Worm (Caenorhabditis elegans): Measurements from ENCODE around the gene ssp-34.
A peak's percentile ranks its signal among the peaks of the same experiment; 100 is the strongest.
"Not testable (repeated sequence)": the region's sequence is repeated elsewhere in the genome, so short reads cannot be mapped to it uniquely, and the experiment has no call there.

Gene ssp-34

ce11 chrIV:10761344-10761743 is 22.9 kb upstream of the ssp-34 start, which contains the start of gene ugt-54 (continued):
- no peak for TF ChIP-seq madf-5 (GFP tag; IDR thresholded peaks at IDR 0.05)
- TF ChIP-seq hif-1 (tag; optimal IDR thresholded peaks at IDR 0.05): no peak
- TF ChIP-seq zip-11 (GFP tag; IDR thresholded peaks at IDR 0.05): no peak
- peak; percentile 63; the same call in 1 of the 2 replicates for TF ChIP-seq php-3 (GFP tag; IDR thresholded peaks at IDR 0.05)
- no peak for TF ChIP-seq dpl-1 (GFP tag; optimal IDR thresholded peaks at IDR 0.05)
- peak in 1 of 2 experiments; percentile 25 for TF ChIP-seq daf-16 (GFP tag; optimal IDR thresholded peaks at IDR 0.05)
- peak; percentile 93 for TF ChIP-seq daf-16 (tag; optimal IDR thresholded peaks at IDR 0.05)
- peak; percentile 37 for TF ChIP-seq hlh-30 (tag; optimal IDR thresholded peaks at IDR 0.05; ENCODE audit: insufficient read depth)
- peak; percentile 72 for TF ChIP-seq dve-1 (tag; optimal IDR thresholded peaks at IDR 0.05; ENCODE audit: insufficient read depth)
- no peak for TF ChIP-seq unc-39 (tag; optimal IDR thresholded peaks at IDR 0.05)
- no peak for TF ChIP-seq aha-1 (tag)
- TF ChIP-seq aly-2 (tag; optimal IDR thresholded peaks at IDR 0.05): no peak
- TF ChIP-seq nhr-28 (tag; optimal IDR thresholded peaks at IDR 0.05): peak; percentile 68
- TF ChIP-seq skn-1 (tag; optimal IDR thresholded peaks at IDR 0.05): no peak
- TF ChIP-seq hmg-1.1 (GFP tag; IDR thresholded peaks at IDR 0.05): no peak
- no peak for TF ChIP-seq ceh-28 (tag; optimal IDR thresholded peaks at IDR 0.05)
- no peak for TF ChIP-seq F26F4.8 (GFP tag; conservative IDR thresholded peaks at IDR 0.05)
- peak; percentile 80 for TF ChIP-seq hlh-11 (tag; optimal IDR thresholded peaks at IDR 0.05)
- TF ChIP-seq mes-2 (tag; optimal IDR thresholded peaks at IDR 0.05; ENCODE audit: poor library complexity, severe bottlenecking): no peak
- TF ChIP-seq nhr-10 (tag; optimal IDR thresholded peaks at IDR 0.05): no peak
- TF ChIP-seq D1046.2 (GFP tag; IDR thresholded peaks at IDR 0.05): no peak
- TF ChIP-seq dmd-8 (GFP tag; IDR thresholded peaks at IDR 0.05): no peak
- TF ChIP-seq gei-8 (GFP tag; optimal IDR thresholded peaks at IDR 0.05): no peak
- TF ChIP-seq T26A8.4 (GFP tag; IDR thresholded peaks at IDR 0.05): no peak

DNA sequence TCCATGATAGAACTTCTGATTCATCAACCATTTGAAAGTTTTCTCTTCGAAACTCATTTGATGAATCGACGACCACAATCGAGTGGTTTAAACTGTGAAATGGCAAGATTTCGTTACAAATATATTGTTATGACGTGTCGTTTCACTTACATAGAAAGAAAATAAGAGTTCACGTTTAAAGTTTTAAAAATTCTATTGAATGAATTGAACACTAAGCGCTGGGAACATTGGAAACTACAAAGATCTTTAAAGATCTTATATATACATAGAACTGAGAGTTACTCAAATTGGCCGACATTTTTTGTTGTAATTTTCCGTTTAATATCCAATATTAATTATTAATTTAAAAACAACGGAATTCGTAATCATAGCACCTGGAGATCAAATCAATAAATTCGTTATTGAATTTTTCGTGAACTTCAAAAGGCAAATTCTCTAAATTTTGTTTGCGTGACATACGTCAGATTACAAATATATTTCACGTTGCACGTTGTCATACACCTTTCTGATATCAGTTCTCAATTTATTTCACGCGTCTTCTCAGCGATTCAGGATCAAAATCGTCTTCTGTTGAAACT is 19.3 kb upstream of the ssp-34 start, which contains the start of the genes T25B9.4 and T25B9.6:
Gene T25B9.4, minus strand, starts transcription at position 101 of the 578 bp plus-strand sequence.
Gene T25B9.6, plus strand, starts transcription at position 528 of the 578 bp plus-strand sequence.
- no peak for TF ChIP-seq ceh-44 (GFP tag; IDR thresholded peaks at IDR 0.05)

ce11 chrIV:10754685-10755084 is 16.3 kb upstream of the ssp-34 start, which contains the start of gene T25B9.5:
Gene T25B9.5 (minus strand): TSS chrIV:10754785.
- TF ChIP-seq spr-1 (tag; optimal IDR thresholded peaks at IDR 0.05): no peak
- no peak for TF ChIP-seq unc-62 (GFP tag; optimal IDR thresholded peaks at IDR 0.05 in 1 of 2)
- TF ChIP-seq unc-62 (tag; optimal IDR thresholded peaks at IDR 0.05): no peak
- TF ChIP-seq T20F7.1 (GFP tag; optimal IDR thresholded peaks at IDR 0.05): no peak
- no peak for TF ChIP-seq mxl-3 (GFP tag; optimal IDR thresholded peaks at IDR 0.05)
- no peak for TF ChIP-seq egl-43 (GFP tag; IDR thresholded peaks at IDR 0.05)
- no peak for TF ChIP-seq pha-4 (GFP tag; IDR thresholded peaks at IDR 0.05)
- no peak for TF ChIP-seq pha-4 (tag; optimal IDR thresholded peaks at IDR 0.05)
- no peak for TF ChIP-seq jun-1 (tag; optimal IDR thresholded peaks at IDR 0.05)
- no peak for TF ChIP-seq F37D6.2 (tag; optimal IDR thresholded peaks at IDR 0.05)
- TF ChIP-seq Y5F2A.4 (GFP tag; optimal IDR thresholded peaks at IDR 0.05): no peak
- no peak for TF ChIP-seq ceh-20 (GFP tag; IDR thresholded peaks at IDR 0.05)

- not testable (repeated sequence) for TF ChIP-seq daf-12 (tag; optimal IDR thresholded peaks at IDR 0.05); dpl-1 (GFP tag; optimal IDR thresholded peaks at IDR 0.05); hlh-11 (tag; optimal IDR thresholded peaks at IDR 0.05)
Measured at ce11 chrIV:10751740-10752139, 13.3 kb upstream of the ssp-34 start, which contains the start of gene T25B9.2. Gene T25B9.2 (minus strand): TSS chrIV:10751840.

Measured in whole organism, L4 larva.